Worm (Caenorhabditis elegans) whole organism, L4 larva: ENCODE data around the gene ets-5.

ENCODE experiments used
- F37D6.2 ChIP-seq: sonication (generic microtip); optimal IDR thresholded peaks from 2 replicates; lab custom pipeline; 2016; ENCODE audit warnings: mild to moderate bottlenecking, missing genetic modification characterization, missing compliant biosample characterization
- F44E2.7 ChIP-seq: fragments of 200-800 bp; sonication (Bioruptor generic); IDR thresholded peaks from 2 replicates; pipeline ENCODE4 v2.1.2; 2022; ENCODE audit warnings: missing genetic modification characterization, missing compliant biosample characterization
- T20F7.1 ChIP-seq: fragments of 200-800 bp; sonication (Bioruptor generic); optimal IDR thresholded peaks from 2 replicates; lab custom pipeline; 2018; ENCODE audit warnings: mild to moderate bottlenecking, missing genetic modification characterization, missing compliant biosample characterization
- T26A8.4 ChIP-seq: fragments of 200-800 bp; sonication (Bioruptor generic); IDR thresholded peaks from 2 replicates; pipeline ENCODE4 v1.3.6; 2022; ENCODE audit warnings: missing genetic modification characterization, missing compliant biosample characterization
- Y105C5A.15 ChIP-seq: fragments of 200-800 bp; sonication (Bioruptor generic); IDR thresholded peaks from 2 replicates; pipeline ENCODE4 v1.3.6; 2022; ENCODE audit warnings: missing genetic modification characterization, missing compliant biosample characterization
- aha-1 ChIP-seq: fragments of 150-350 bp; peaks from one replicate; lab custom pipeline; 2014; ENCODE audit warnings: missing biosample characterization, missing genetic modification characterization
- ceh-28 ChIP-seq: fragments of 150-350 bp; optimal IDR thresholded peaks from 2 replicates; lab custom pipeline; 2014; ENCODE audit warnings: missing biosample characterization, missing genetic modification reagents, missing genetic modification characterization
- ceh-62 ChIP-seq: sonication (generic microtip); optimal IDR thresholded peaks from 2 replicates; lab custom pipeline; 2017; ENCODE audit warnings: missing biosample characterization, missing genetic modification characterization
- daf-16 ChIP-seq, 3 experiments: sonication (generic microtip); optimal IDR thresholded peaks; 2 replicates each; lab custom pipeline; 2016 to 2017; ENCODE audit warnings: missing genetic modification characterization in 3 of 3, missing genetic modification reagents in 3 of 3, mild to moderate bottlenecking in 2 of 3, missing compliant biosample characterization in 2 of 3, missing biosample characterization in 1 of 3, moderate library complexity in 1 of 3
- dmd-6 ChIP-seq: fragments of 200-800 bp; sonication (Bioruptor generic); IDR thresholded peaks from 2 replicates; pipeline ENCODE4 v1.3.6; 2022; ENCODE audit warnings: missing genetic modification reagents, missing genetic modification characterization, missing compliant biosample characterization
- dpl-1 ChIP-seq: fragments of 150-350 bp; optimal IDR thresholded peaks from 2 replicates; lab custom pipeline; 2014; ENCODE audit warnings: missing biosample characterization, missing genetic modification reagents, missing genetic modification characterization
- dve-1 ChIP-seq: sonication (generic microtip); optimal IDR thresholded peaks from 2 replicates; lab custom pipeline; 2017; ENCODE audit warnings: antibody characterized with exemption, mild to moderate bottlenecking, missing genetic modification characterization, missing compliant biosample characterization; ENCODE audit not compliant: insufficient read depth
- fkh-10 ChIP-seq: fragments of 150-350 bp; optimal IDR thresholded peaks from 2 replicates; lab custom pipeline; 2014; ENCODE audit warnings: missing biosample characterization, missing genetic modification reagents, missing genetic modification characterization
- gei-8 ChIP-seq: fragments of 200-800 bp; sonication (Bioruptor generic); optimal IDR thresholded peaks from 2 replicates; lab custom pipeline; 2018; ENCODE audit warnings: mild to moderate bottlenecking, missing genetic modification characterization, missing compliant biosample characterization
- hlh-11 ChIP-seq: fragments of 200-800 bp; sonication (Bioruptor generic); optimal IDR thresholded peaks from 2 replicates; lab custom pipeline; 2018; ENCODE audit warnings: mild to moderate bottlenecking, missing genetic modification characterization, missing compliant biosample characterization
- hlh-30 ChIP-seq: sonication (generic microtip); optimal IDR thresholded peaks from 2 replicates; lab custom pipeline; 2017; ENCODE audit warnings: antibody characterized with exemption, mild to moderate bottlenecking, missing genetic modification characterization, missing compliant biosample characterization; ENCODE audit not compliant: insufficient read depth
- hmg-1.1 ChIP-seq: fragments of 200-800 bp; sonication (Bioruptor generic); IDR thresholded peaks from 2 replicates; pipeline ENCODE4 v1.3.6; 2022; ENCODE audit warnings: missing genetic modification reagents, missing genetic modification characterization, missing compliant biosample characterization
- jun-1 ChIP-seq: fragments of 150-350 bp; optimal IDR thresholded peaks from 2 replicates; lab custom pipeline; 2014; ENCODE audit warnings: missing biosample characterization, missing genetic modification reagents, missing genetic modification characterization
- lim-7 ChIP-seq: fragments of 200-800 bp; sonication (Bioruptor generic); IDR thresholded peaks from 2 replicates; pipeline ENCODE4 v1.3.6; 2022; ENCODE audit warnings: missing genetic modification characterization, missing compliant biosample characterization
- lin-29 ChIP-seq: fragments of 200-800 bp; sonication (Bioruptor generic); IDR thresholded peaks from 2 replicates; pipeline ENCODE4 v1.3.6; 2022; ENCODE audit warnings: missing genetic modification reagents, missing genetic modification characterization, missing compliant biosample characterization
- lin-39 ChIP-seq: fragments of 150-350 bp; optimal IDR thresholded peaks from 2 replicates; lab custom pipeline; 2014; ENCODE audit warnings: missing biosample characterization, missing genetic modification reagents, missing genetic modification characterization
- mdl-1 ChIP-seq, 2 experiments: fragments of 150-350 bp in 1 of 2; sonication (generic microtip) in 1 of 2; optimal IDR thresholded peaks; 2 replicates each; lab custom pipeline; 2014 to 2017; ENCODE audit warnings: missing biosample characterization in 2 of 2, missing genetic modification characterization in 2 of 2
- mep-1 ChIP-seq: fragments of 150-350 bp; sonication (generic microtip); optimal IDR thresholded peaks from 3 replicates; lab custom pipeline; 2014; ENCODE audit warnings: missing biosample characterization, missing genetic modification characterization
- mes-2 ChIP-seq: sonication (generic microtip); optimal IDR thresholded peaks from 2 replicates; lab custom pipeline; 2016; ENCODE audit warnings: missing genotype, mild to moderate bottlenecking, missing genetic modification characterization, missing compliant biosample characterization; ENCODE audit not compliant: poor library complexity, severe bottlenecking
- mxl-3 ChIP-seq: fragments of 200-800 bp; sonication (Bioruptor generic); optimal IDR thresholded peaks from 2 replicates; lab custom pipeline; 2018; ENCODE audit warnings: mild to moderate bottlenecking, missing genetic modification characterization, missing compliant biosample characterization
- nhr-28 ChIP-seq: fragments of 150-350 bp; optimal IDR thresholded peaks from 2 replicates; lab custom pipeline; 2014; ENCODE audit warnings: missing biosample characterization, missing genetic modification characterization
- pha-4 ChIP-seq, 2 experiments: fragments of 150-350 bp in 1 of 2; fragments of 200-800 bp in 1 of 2; sonication (Bioruptor generic) in 1 of 2; IDR thresholded peaks in 1 of 2; optimal IDR thresholded peaks in 1 of 2; 2 replicates each; pipeline versions ENCODE4 v1.3.6 to Lab custom; 2014 to 2022; ENCODE audit warnings: missing genetic modification characterization in 2 of 2, missing genetic modification reagents in 2 of 2, missing biosample characterization in 1 of 2, missing compliant biosample characterization in 1 of 2
- php-3 ChIP-seq: fragments of 200-800 bp; sonication (Bioruptor generic); IDR thresholded peaks from 2 replicates; pipeline ENCODE4 v1.3.6; 2022; ENCODE audit warnings: missing genetic modification reagents, missing genetic modification characterization, missing compliant biosample characterization
- pqm-1 ChIP-seq: sonication (generic microtip); optimal IDR thresholded peaks from 2 replicates; lab custom pipeline; 2017; ENCODE audit warnings: missing biosample characterization, missing genetic modification characterization
- sdz-12 ChIP-seq: fragments of 200-800 bp; sonication (Bioruptor generic); optimal IDR thresholded peaks from 2 replicates; lab custom pipeline; 2018; ENCODE audit warnings: mild to moderate bottlenecking, missing genetic modification characterization, missing compliant biosample characterization
- tra-1 ChIP-seq: fragments of 200-800 bp; sonication (Bioruptor generic); IDR thresholded peaks from 2 replicates; pipeline ENCODE4 v1.3.6; 2022; ENCODE audit warnings: missing genetic modification reagents, missing genetic modification characterization, missing compliant biosample characterization
- unc-130 ChIP-seq: sonication (generic microtip); optimal IDR thresholded peaks from 2 replicates; lab custom pipeline; 2016; ENCODE audit warnings: missing genetic modification reagents, missing genetic modification characterization, missing compliant biosample characterization
- unc-62 ChIP-seq, 3 experiments: fragments of 150-350 bp in 1 of 3; sonication (generic microtip); optimal IDR thresholded peaks in 2 of 3; peaks in 1 of 3; 1 replicate in 1 of 3; 2 replicates in 2 of 3; lab custom pipeline; 2014 to 2017; ENCODE audit warnings: missing biosample characterization in 3 of 3, missing genetic modification characterization in 3 of 3, missing genetic modification reagents in 3 of 3, missing genotype in 1 of 3

ets-5 gene

DNA sequence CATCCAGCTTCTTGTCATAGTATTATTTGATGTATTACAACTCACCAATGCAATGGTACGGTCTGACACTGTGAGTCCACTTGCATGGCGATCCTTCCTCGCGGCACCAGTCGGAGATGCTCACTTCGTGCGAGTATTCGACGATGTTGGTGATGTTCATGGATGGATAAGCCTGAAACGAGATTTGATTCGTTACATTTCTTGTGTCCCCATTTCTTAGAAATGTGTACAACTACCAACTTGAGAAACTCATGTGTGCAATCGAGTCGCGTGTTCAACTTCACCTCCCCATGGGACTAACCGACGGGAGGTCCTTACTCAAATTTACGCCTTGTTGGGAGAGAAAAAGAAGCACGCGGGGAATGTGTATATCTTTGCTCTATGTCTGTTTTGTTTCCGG, 31.2 kb upstream of the ets-5 start:
- TF ChIP-seq mdl-1 (tag; optimal IDR thresholded peaks at IDR 0.05; lab: Kevin White, UChicago) (peak in 1 of 2 experiments; percentile 4), mxl-3 (GFP tag; lab: Kevin White, UChicago) (no peak), sdz-12 (GFP tag; lab: Kevin White, UChicago) (no peak), tra-1 (GFP tag; lab: Robert Waterston, UW) (no peak), hmg-1.1 (GFP tag; lab: Robert Waterston, UW) (0 out of 2 replicates have a peak, but pooled peaks have one; percentile 16), F37D6.2 (tag; lab: Kevin White, UChicago) (no peak), unc-62 (GFP tag; optimal IDR thresholded peaks at IDR 0.05 in 1 of 2; lab: Kevin White, UChicago) (peak in 1 of 2 experiments; percentile 90), unc-62 (tag; optimal IDR thresholded peaks at IDR 0.05; lab: Kevin White, UChicago) (no peak), pha-4 (GFP tag; IDR thresholded peaks at IDR 0.05; lab: Robert Waterston, UW) (no peak), pha-4 (tag; optimal IDR thresholded peaks at IDR 0.05; lab: Kevin White, UChicago) (no peak), ceh-28 (tag; lab: Kevin White, UChicago) (no peak), unc-130 (GFP tag; lab: Kevin White, UChicago) (no peak), lim-7 (no peak), ceh-62 (tag; lab: Kevin White, UChicago) (no peak), jun-1 (tag; lab: Kevin White, UChicago) (no peak), hlh-30 (tag; lab: Kevin White, UChicago) (peak; percentile 44)

- TF ChIP-seq mes-2 (tag; lab: Kevin White, UChicago), result no peak
- TF ChIP-seq aha-1, result peak; percentile 46
- peak in 1 of 2 experiments; percentile 95 for TF ChIP-seq unc-62 (GFP tag; optimal IDR thresholded peaks at IDR 0.05 in 1 of 2; lab: Kevin White, UChicago)
- no peak for TF ChIP-seq unc-62 (tag; optimal IDR thresholded peaks at IDR 0.05; lab: Kevin White, UChicago)
- TF ChIP-seq F44E2.7 (GFP tag; lab: Robert Waterston, UW), result no peak
- no peak for TF ChIP-seq Y105C5A.15 (GFP tag; lab: Robert Waterston, UW)
- no peak for TF ChIP-seq dpl-1 (GFP tag; lab: Kevin White, UChicago)
- no peak for TF ChIP-seq hlh-30 (tag; lab: Kevin White, UChicago)
- peak; percentile 8 for TF ChIP-seq mep-1 (tag; lab: Kevin White, UChicago)
These were observed 27.6 kb upstream of the ets-5 start for ce11 chrX:5111894-5112293.

- 0 out of 2 replicates have a peak, but pooled peaks have one; percentile 25 for TF ChIP-seq dmd-6 (GFP tag; lab: Robert Waterston, UW)
- TF ChIP-seq pqm-1 (tag; lab: Kevin White, UChicago), result peak; percentile 96
- TF ChIP-seq sdz-12 (GFP tag; lab: Kevin White, UChicago), result no peak
- peak; percentile 82 for TF ChIP-seq php-3 (GFP tag; lab: Robert Waterston, UW)
- TF ChIP-seq T20F7.1 (GFP tag; lab: Kevin White, UChicago), result no peak
- no peak for TF ChIP-seq T26A8.4 (GFP tag; lab: Robert Waterston, UW)
- TF ChIP-seq hlh-11 (tag; lab: Kevin White, UChicago), result peak; percentile 53
- TF ChIP-seq gei-8, result no peak
- TF ChIP-seq unc-62 (GFP tag; optimal IDR thresholded peaks at IDR 0.05 in 1 of 2; lab: Kevin White, UChicago), result peak in 1 of 2 experiments; percentile 45
- no peak for TF ChIP-seq unc-62 (tag; optimal IDR thresholded peaks at IDR 0.05; lab: Kevin White, UChicago)
- TF ChIP-seq lin-29 (GFP tag; lab: Robert Waterston, UW), result no peak
- TF ChIP-seq daf-16 (GFP tag; optimal IDR thresholded peaks at IDR 0.05; lab: Kevin White, UChicago), result no peak
- TF ChIP-seq daf-16 (tag; optimal IDR thresholded peaks at IDR 0.05; lab: Kevin White, UChicago), result peak; percentile 96
- no peak for TF ChIP-seq fkh-10 (GFP tag; lab: Kevin White, UChicago)
- no peak for TF ChIP-seq lin-39
- peak; percentile 67 for TF ChIP-seq nhr-28 (tag; lab: Kevin White, UChicago)
- peak; percentile 73 for TF ChIP-seq dve-1
- TF ChIP-seq, all 104 proteins: peak for 8
These were observed 24.8 kb upstream of the ets-5 start, which contains the start of gene C42D8.1 for ce11 chrX:5109130-5109529. Gene C42D8.1, plus strand, starts transcription at chrX:5109506.
